In the genomic region with DNA sequence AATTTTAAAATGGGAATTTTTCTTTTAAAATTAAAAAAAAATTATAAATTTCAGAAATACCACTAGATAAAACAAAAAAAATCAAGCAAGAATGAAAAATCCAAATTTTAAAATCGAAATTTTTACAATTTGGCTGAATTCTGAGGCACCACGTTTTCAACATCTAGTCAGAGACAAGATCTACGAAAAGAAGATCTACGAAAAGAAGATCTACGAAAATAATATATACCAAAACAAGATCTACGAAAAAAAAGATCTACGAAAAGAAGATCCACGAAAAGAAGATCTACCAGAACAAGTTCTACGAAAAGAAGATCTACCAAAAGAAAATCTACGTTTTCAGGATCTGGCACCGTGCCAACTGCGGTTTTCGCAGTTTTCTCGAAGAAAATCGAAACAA, we compare ENCODE assay signal across 7 worm cellular contexts.
A peak's percentile ranks its signal among the peaks of the same experiment; 100 is the strongest.
TF ChIP-seq lines count a peak whose summit lies in the region.

No protein-coding gene starts in this region.

TF ChIP-seq in whole organism, L1 larva, 84 proteins besides CTCF, POLR2A, EP300 and RAD21 (continues in another document):
- TF ChIP-seq hlh-17 (GFP tag; optimal IDR thresholded peaks at IDR 0.05; lab: Kevin White, UChicago; ENCODE audit: borderline replicate concordance) (no peak), vab-15 (tag; optimal IDR thresholded peaks at IDR 0.05; lab: Kevin White, UChicago) (no peak), ceh-88 (GFP tag; IDR thresholded peaks at IDR 0.05; lab: Robert Waterston, UW) (0 out of 2 replicates have a peak, but pooled peaks have one; percentile 16), efl-3 (GFP tag; optimal IDR thresholded peaks at IDR 0.05; lab: Kevin White, UChicago) (no peak), nhr-90 (tag; optimal IDR thresholded peaks at IDR 0.05; lab: Kevin White, UChicago; ENCODE audit: poor library complexity) (peak; percentile 30), efl-1 (optimal IDR thresholded peaks at IDR 0.05; lab: Kevin White, UChicago) (peak; percentile 15 to 37), efl-1 (GFP tag; optimal IDR thresholded peaks at IDR 0.05 in 1 of 2; lab: Kevin White, UChicago) (peak in 1 of 2 experiments; percentile 24), ztf-11 (tag; optimal IDR thresholded peaks at IDR 0.05; lab: Kevin White, UChicago) (peak in 1 of 2 experiments; percentile 56), lir-3 (tag; optimal IDR thresholded peaks at IDR 0.05; lab: Kevin White, UChicago; ENCODE audit: poor library complexity) (peak; percentile 74), ztf-4 (tag; optimal IDR thresholded peaks at IDR 0.05; lab: Kevin White, UChicago) (no peak), ets-5 (GFP tag; IDR thresholded peaks at IDR 0.05; lab: Robert Waterston, UW) (no peak)

TF ChIP-seq in whole organism, L2 larva, 48 proteins besides CTCF, POLR2A, EP300 and RAD21:
- peak; percentile 34 for TF ChIP-seq unc-55 (GFP tag; optimal IDR thresholded peaks at IDR 0.05; lab: Kevin White, UChicago)
- TF ChIP-seq sem-4 (tag; optimal IDR thresholded peaks at IDR 0.05; lab: Kevin White, UChicago) = no peak

TF ChIP-seq in whole organism, L4 larva, 104 proteins besides CTCF, POLR2A, EP300 and RAD21:
- TF ChIP-seq lin-38 (GFP tag; IDR thresholded peaks at IDR 0.05; lab: Robert Waterston, UW) (0 out of 2 replicates have a peak, but pooled peaks have one; percentile 29), mes-2 (tag; optimal IDR thresholded peaks at IDR 0.05; lab: Kevin White, UChicago; ENCODE audit: poor library complexity, severe bottlenecking) (peak; percentile 85), hlh-11 (tag; optimal IDR thresholded peaks at IDR 0.05; lab: Kevin White, UChicago) (no peak), hif-1 (tag; optimal IDR thresholded peaks at IDR 0.05; lab: Kevin White, UChicago) (peak in 1 of 2 experiments; percentile 71), dmd-6 (GFP tag; IDR thresholded peaks at IDR 0.05; lab: Robert Waterston, UW) (0 out of 2 replicates have a peak, but pooled peaks have one; percentile 9)

TF ChIP-seq in whole organism, early embryonic, 17 proteins besides CTCF, POLR2A, EP300 and RAD21:
- TF ChIP-seq tbx-11 (GFP tag; IDR thresholded peaks at IDR 0.05; lab: Robert Waterston, UW) (no peak), pes-1 (GFP tag; IDR thresholded peaks at IDR 0.05; lab: Robert Waterston, UW) (peak; percentile 68)

TF ChIP-seq in whole organism, late embryonic, 69 proteins besides CTCF, POLR2A, EP300 and RAD21 (continues in another document):
- peak; percentile 38 for TF ChIP-seq ceh-14 (tag; optimal IDR thresholded peaks at IDR 0.05; lab: Kevin White, UChicago)
- peak; percentile 28 for TF ChIP-seq unc-86 (tag; optimal IDR thresholded peaks at IDR 0.05; lab: Kevin White, UChicago)
- TF ChIP-seq tbx-2 (tag; optimal IDR thresholded peaks at IDR 0.05; lab: Kevin White, UChicago) = peak; percentile 91
- peak; percentile 54 for TF ChIP-seq rnt-1 (tag; optimal IDR thresholded peaks at IDR 0.05; lab: Kevin White, UChicago)
- no peak for TF ChIP-seq ceh-45 (GFP tag; IDR thresholded peaks at IDR 0.05; lab: Robert Waterston, UW)
- TF ChIP-seq hlh-30 (tag; optimal IDR thresholded peaks at IDR 0.05; lab: Kevin White, UChicago; ENCODE audit: insufficient read depth) = no peak
- TF ChIP-seq hlh-8 (tag; optimal IDR thresholded peaks at IDR 0.05; lab: Kevin White, UChicago) = peak; percentile 7
- TF ChIP-seq C08G9.2 (tag; optimal IDR thresholded peaks at IDR 0.05; lab: Kevin White, UChicago) = peak; percentile 81
- TF ChIP-seq ets-4 (tag; optimal IDR thresholded peaks at IDR 0.05; lab: Kevin White, UChicago) = peak; percentile 79
- peak; percentile 88 for TF ChIP-seq ceh-31 (tag; optimal IDR thresholded peaks at IDR 0.05; lab: Kevin White, UChicago)
- no peak for TF ChIP-seq ceh-48 (tag; optimal IDR thresholded peaks at IDR 0.05; lab: Kevin White, UChicago)
- TF ChIP-seq pat-9 (tag; optimal IDR thresholded peaks at IDR 0.05; lab: Kevin White, UChicago) = no peak
- peak; percentile 62 for TF ChIP-seq tbx-7 (tag; optimal IDR thresholded peaks at IDR 0.05; lab: Kevin White, UChicago)
- TF ChIP-seq fax-1 (tag; optimal IDR thresholded peaks at IDR 0.05; lab: Kevin White, UChicago) = peak; percentile 90
- peak; percentile 46 for TF ChIP-seq lim-6 (tag; optimal IDR thresholded peaks at IDR 0.05; lab: Kevin White, UChicago)
- no peak for TF ChIP-seq pha-4 (tag; optimal IDR thresholded peaks at IDR 0.05; lab: Kevin White, UChicago)
- TF ChIP-seq ceh-22 (tag; optimal IDR thresholded peaks at IDR 0.05; lab: Kevin White, UChicago) = no peak
- no peak for TF ChIP-seq syd-9 (tag; optimal IDR thresholded peaks at IDR 0.05; lab: Kevin White, UChicago)
- peak; percentile 60 for TF ChIP-seq ceh-2 (tag; optimal IDR thresholded peaks at IDR 0.05; lab: Kevin White, UChicago)
- TF ChIP-seq ref-2 (tag; optimal IDR thresholded peaks at IDR 0.05; lab: Kevin White, UChicago) = peak; percentile 31
- TF ChIP-seq nhr-11 (tag; optimal IDR thresholded peaks at IDR 0.05; lab: Kevin White, UChicago) = no peak
- TF ChIP-seq F13H6.1 (tag; optimal IDR thresholded peaks at IDR 0.05; lab: Kevin White, UChicago) = peak; percentile 52

TF ChIP-seq in whole organism, midembryonic, 9 proteins besides CTCF, POLR2A, EP300 and RAD21:
- TF ChIP-seq tab-1 (GFP tag; IDR thresholded peaks at IDR 0.05; lab: Robert Waterston, UW) (no peak), flt-1 (GFP tag; IDR thresholded peaks at IDR 0.05; lab: Robert Waterston, UW) (0 out of 2 replicates have a peak, but pooled peaks have one; percentile 19), ztf-23 (GFP tag; IDR thresholded peaks at IDR 0.05; lab: Robert Waterston, UW) (no peak), ref-1 (GFP tag; conservative IDR thresholded peaks at IDR 0.05; lab: Robert Waterston, UW) (no peak), cog-1 (tag; optimal IDR thresholded peaks at IDR 0.05; lab: Kevin White, UChicago) (no peak)

TF ChIP-seq in whole organism, young adult, 124 proteins besides CTCF, POLR2A, EP300 and RAD21:
- TF ChIP-seq nhr-90 (tag; optimal IDR thresholded peaks at IDR 0.05; lab: Kevin White, UChicago) (no peak), ceh-100 (GFP tag; IDR thresholded peaks at IDR 0.05; lab: Robert Waterston, UW) (peak; percentile 69)
